Worm (Caenorhabditis elegans) whole organism, young adult: Measurements from ENCODE around the gene mltn-13.

Experiments
- C06A6.2 ChIP-seq: fragments of 200-800 bp; sonication (Bioruptor generic); conservative IDR thresholded peaks from 2 replicates; pipeline ENCODE4 v1.3.6; 2022; ENCODE audit warnings: missing genetic modification characterization, missing compliant biosample characterization
- F22D6.2 ChIP-seq: sonication (generic microtip); optimal IDR thresholded peaks from 2 replicates; lab custom pipeline; 2016; ENCODE audit warnings: mild to moderate bottlenecking, missing genetic modification characterization, missing compliant biosample characterization
- ama-1 ChIP-seq, 3 experiments: fragments of 150-350 bp in 1 of 3; sonication (generic microtip) in 2 of 3; optimal IDR thresholded peaks; 2 replicates each; lab custom pipeline; 2014 to 2018; ENCODE audit warnings: missing biosample characterization in 2 of 3, missing genetic modification characterization in 2 of 3, missing genetic modification reagents in 2 of 3
- attf-3 ChIP-seq: fragments of 200-800 bp; sonication (Bioruptor generic); conservative IDR thresholded peaks from 2 replicates; pipeline ENCODE4 v1.3.6; 2022; ENCODE audit warnings: missing genetic modification reagents, missing genetic modification characterization, missing compliant biosample characterization
- cebp-1 ChIP-seq, 2 experiments: fragments of 200-800 bp in 1 of 2; sonication (Bioruptor generic) in 1 of 2; sonication (generic microtip) in 1 of 2; IDR thresholded peaks in 1 of 2; optimal IDR thresholded peaks in 1 of 2; 2 replicates each; pipeline versions ENCODE4 v1.3.6 to Lab custom; 2017 to 2022; ENCODE audit warnings: missing compliant biosample characterization in 2 of 2, missing genetic modification characterization in 2 of 2, mild to moderate bottlenecking in 1 of 2, missing genetic modification reagents in 1 of 2, moderate library complexity in 1 of 2
- fkh-3 ChIP-seq: sonication (generic microtip); optimal IDR thresholded peaks from 2 replicates; lab custom pipeline; 2016; ENCODE audit warnings: mild to moderate bottlenecking, missing genetic modification characterization, missing compliant biosample characterization
- hmg-20 ChIP-seq: fragments of 200-800 bp; sonication (Bioruptor generic); IDR thresholded peaks from 2 replicates; pipeline ENCODE4 v1.3.6; 2022; ENCODE audit warnings: missing genetic modification reagents, missing genetic modification characterization, missing compliant biosample characterization
- lag-1 ChIP-seq: fragments of 200-800 bp; sonication (Bioruptor generic); IDR thresholded peaks from 2 replicates; pipeline ENCODE4 v1.3.6; 2022; ENCODE audit warnings: missing genetic modification reagents, missing genetic modification characterization, missing compliant biosample characterization
- nhr-80 ChIP-seq: sonication (generic microtip); optimal IDR thresholded peaks from 2 replicates; lab custom pipeline; 2016; ENCODE audit warnings: missing genetic modification characterization, missing compliant biosample characterization
- nhr-90 ChIP-seq: sonication (generic microtip); optimal IDR thresholded peaks from 2 replicates; lab custom pipeline; 2016; ENCODE audit warnings: missing genotype, mild to moderate bottlenecking, missing genetic modification characterization, missing compliant biosample characterization
- pha-4 ChIP-seq: fragments of 150-350 bp; sonication (generic microtip); optimal IDR thresholded peaks from 2 replicates; lab custom pipeline; 2014; ENCODE audit warnings: missing biosample characterization, missing genetic modification reagents, missing genetic modification characterization
- repo-1 ChIP-seq: sonication (generic microtip); optimal IDR thresholded peaks from 2 replicates; lab custom pipeline; 2017; ENCODE audit warnings: mild to moderate bottlenecking, missing genetic modification characterization, missing compliant biosample characterization
- ztf-25 ChIP-seq: fragments of 200-800 bp; sonication (Bioruptor generic); IDR thresholded peaks from 2 replicates; pipeline ENCODE4 v1.3.6; 2022; ENCODE audit warnings: missing genetic modification reagents, missing genetic modification characterization, missing compliant biosample characterization

ce11 chrX:4444073-4444472, 4.1 kb downstream of the mltn-13 start:
- TF ChIP-seq C06A6.2 (GFP tag; lab: Robert Waterston, UW) (no peak), lag-1 (no peak), nhr-80 (tag; lab: Kevin White, UChicago) (peak; percentile 2), cebp-1 (GFP tag; IDR thresholded peaks at IDR 0.05; lab: Robert Waterston, UW) (no peak), cebp-1 (tag; optimal IDR thresholded peaks at IDR 0.05; lab: Kevin White, UChicago) (peak; percentile 62), nhr-90 (peak; percentile 67), repo-1 (tag; lab: Kevin White, UChicago) (no peak), hmg-20 (GFP tag; lab: Robert Waterston, UW) (0 out of 2 replicates have a peak, but pooled peaks have one; percentile 40), F22D6.2 (tag; lab: Kevin White, UChicago) (peak; percentile 7), attf-3 (peak; percentile 37; the same call in 1 of the 2 replicates), pha-4 (tag; lab: Kevin White, UChicago) (no peak), ama-1 (optimal IDR thresholded peaks at IDR 0.05; lab: Kevin White, UChicago) (no peak), ama-1 (GFP tag; optimal IDR thresholded peaks at IDR 0.05; lab: Kevin White, UChicago) (peak in 1 of 2 experiments; percentile 85), ztf-25 (GFP tag; lab: Robert Waterston, UW) (peak; percentile 79; the same call in 1 of the 2 replicates), fkh-3 (no peak)
